Worm (Caenorhabditis elegans) whole organism, L4/young adult: ENCODE results near the gene F41E6.1.

Experiments
- W03F9.2 ChIP-seq: fragments of 150-350 bp; optimal IDR thresholded peaks from 2 replicates; lab custom pipeline; 2014; ENCODE audit warnings: missing biosample characterization, missing genetic modification characterization
- dao-5 ChIP-seq: sonication (generic microtip); optimal IDR thresholded peaks from 2 replicates; lab custom pipeline; 2016; ENCODE audit warnings: missing genotype, missing genetic modification characterization, moderate library complexity, missing compliant biosample characterization
- him-1 ChIP-seq: sonication (generic microtip); optimal IDR thresholded peaks from 2 replicates; lab custom pipeline; 2016; ENCODE audit warnings: missing genotype, missing genetic modification reagents, missing genetic modification characterization, missing compliant biosample characterization

The F41E6.1 gene

DNA sequence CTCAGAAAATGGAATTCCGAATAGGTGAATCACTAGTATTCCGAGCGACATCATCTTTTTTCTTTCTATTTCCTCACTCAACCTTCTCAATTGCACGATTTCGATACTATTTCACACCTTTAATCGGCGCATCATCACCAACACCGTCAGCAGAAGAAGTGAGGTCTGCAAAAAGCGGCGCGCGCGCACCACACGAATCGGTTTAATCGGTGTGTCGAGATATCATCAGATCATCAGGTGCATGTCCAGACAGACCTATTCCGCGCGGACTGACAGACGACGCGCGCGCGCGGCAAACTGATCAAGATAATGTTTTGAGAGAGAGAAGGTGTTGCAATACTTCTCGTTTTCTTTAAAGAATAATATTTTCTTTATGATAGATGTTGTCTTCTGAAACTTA lies 38.1 kb downstream of the F41E6.1 start:
- TF ChIP-seq him-1 (tag; lab: Kevin White, UChicago) (no peak), W03F9.2 (tag; lab: Kevin White, UChicago) (no peak), dao-5 (tag; lab: Kevin White, UChicago) (no peak)

DNA sequence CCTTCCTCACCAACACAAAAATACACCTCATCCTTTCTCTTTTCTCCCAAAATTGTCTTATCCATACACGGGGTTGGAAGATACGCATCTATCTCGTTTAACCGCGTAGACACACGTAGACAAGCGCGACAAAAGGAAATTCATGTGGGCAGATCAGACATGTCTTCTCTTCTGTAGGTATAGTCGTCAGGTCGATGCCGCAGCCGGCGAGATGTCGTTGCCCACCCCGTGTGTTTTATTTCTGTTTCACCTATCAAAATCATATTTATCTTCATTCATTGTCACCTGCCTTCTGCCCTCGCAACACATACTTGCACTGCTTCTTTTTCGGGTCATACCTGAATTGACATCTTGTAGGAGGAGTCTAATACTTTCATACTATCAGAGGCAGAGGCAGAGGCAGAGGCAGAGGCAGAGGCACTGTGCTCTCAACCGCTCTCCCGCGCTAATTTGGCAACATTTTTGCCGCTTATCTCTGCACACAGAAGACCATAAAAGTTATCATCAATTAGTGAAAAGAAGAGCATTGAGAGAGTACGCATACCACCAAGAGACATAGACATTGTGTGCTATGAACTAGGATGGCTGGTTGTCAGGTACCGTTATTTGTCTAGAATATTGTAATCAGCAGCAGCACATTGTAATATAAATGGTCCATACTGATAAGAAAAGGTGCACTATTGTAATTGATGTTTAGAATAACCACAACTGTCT lies 39.0 kb downstream of the F41E6.1 start:
- TF ChIP-seq him-1 (tag; lab: Kevin White, UChicago): no peak
- TF ChIP-seq dao-5 (tag; lab: Kevin White, UChicago): no peak
- TF ChIP-seq W03F9.2 (tag; lab: Kevin White, UChicago): no peak

DNA sequence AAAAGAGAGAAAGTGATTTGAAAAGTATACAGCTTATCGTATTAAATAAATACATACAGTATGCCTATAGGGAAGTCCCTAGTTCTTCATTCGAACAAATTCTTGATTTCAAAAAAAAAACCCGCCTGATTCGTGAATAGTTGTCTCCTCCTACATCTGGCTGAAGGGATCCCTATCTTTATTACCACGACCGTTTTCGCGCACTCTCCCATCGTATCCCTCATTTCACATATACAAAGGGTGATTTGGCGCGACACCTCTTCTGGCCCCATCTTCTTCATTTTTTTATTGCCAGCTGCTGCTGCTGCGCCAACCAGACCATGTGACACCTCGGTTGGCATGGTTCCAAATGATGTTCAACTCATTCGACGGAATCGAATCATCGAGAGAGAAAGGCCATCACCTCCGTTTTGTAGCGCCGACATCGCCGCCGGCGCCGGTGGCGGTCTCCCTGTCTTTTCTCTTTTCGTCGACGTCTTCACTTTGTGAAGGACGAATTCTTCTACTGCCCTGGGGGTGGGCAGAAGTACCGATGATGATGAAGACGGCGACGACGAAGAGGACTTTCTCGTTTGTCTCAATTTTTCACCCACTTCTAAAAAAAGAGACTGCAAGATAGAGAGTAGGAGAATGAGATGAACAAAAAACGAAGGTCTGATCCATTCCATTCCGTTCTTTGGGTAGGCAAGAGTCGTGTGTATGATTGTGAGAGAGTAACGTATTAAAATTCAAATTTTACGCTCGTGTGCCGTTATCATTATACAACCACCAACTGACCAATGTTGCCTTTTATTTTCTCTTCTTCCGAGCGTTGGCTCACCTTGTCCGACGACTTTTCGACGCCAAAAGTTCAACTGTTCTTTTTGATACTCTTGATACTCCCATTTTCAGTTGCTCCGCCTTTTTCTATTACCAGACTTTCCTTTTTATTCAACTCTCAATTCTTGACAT lies 39.9 kb downstream of the F41E6.1 start:
- TF ChIP-seq him-1 (tag; lab: Kevin White, UChicago) (no peak), W03F9.2 (tag; lab: Kevin White, UChicago) (no peak), dao-5 (tag; lab: Kevin White, UChicago) (no peak)

DNA sequence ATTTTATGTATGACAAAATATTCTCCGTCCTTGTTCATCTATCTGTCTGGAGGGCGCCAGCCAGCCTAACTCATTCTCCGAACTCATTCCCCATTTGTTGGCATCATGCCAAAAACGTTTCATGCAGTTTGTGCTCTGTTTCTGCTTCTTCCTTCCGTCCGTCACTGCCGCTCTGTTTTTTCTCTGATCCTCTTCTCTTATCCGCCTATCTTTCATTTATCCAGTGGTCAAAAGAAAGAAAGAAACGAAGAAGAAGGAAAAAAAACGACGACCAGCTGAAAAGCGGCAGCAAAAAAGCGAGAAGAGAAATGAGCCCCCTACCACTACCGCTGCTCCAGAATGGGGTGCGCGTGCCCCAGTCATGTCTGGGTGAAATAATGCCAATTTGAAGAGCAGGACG lies 40.6 kb downstream of the F41E6.1 start:
- no peak for TF ChIP-seq W03F9.2 (tag; lab: Kevin White, UChicago)
- no peak for TF ChIP-seq him-1 (tag; lab: Kevin White, UChicago)
- no peak for TF ChIP-seq dao-5 (tag; lab: Kevin White, UChicago)

DNA sequence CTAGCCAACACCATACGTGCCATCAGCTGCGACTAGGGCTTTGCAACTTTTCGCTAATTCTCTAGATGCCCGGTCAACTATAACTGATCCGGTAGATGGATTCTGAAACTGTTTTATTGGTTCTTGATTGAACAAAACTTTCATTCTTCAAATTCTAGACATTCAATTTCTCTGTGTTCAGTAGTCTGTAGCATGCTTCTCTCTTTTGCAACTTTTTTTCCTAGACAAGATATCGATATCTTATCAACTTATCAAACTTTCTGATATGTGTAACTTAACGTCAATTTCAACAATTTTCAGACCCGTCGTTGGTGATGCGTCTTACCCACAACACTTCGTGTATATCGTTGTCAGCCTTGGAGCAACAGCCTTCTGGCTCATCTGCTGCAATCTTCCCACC lies 43.4 kb downstream of the F41E6.1 start, which contains the start of gene ZC190.4:
Gene ZC190.4, plus strand, starts transcription at position 301 of the 400 bp plus-strand sequence.
- TF ChIP-seq W03F9.2 (tag; lab: Kevin White, UChicago) (no peak), him-1 (tag; lab: Kevin White, UChicago) (no peak), dao-5 (tag; lab: Kevin White, UChicago) (no peak)

DNA sequence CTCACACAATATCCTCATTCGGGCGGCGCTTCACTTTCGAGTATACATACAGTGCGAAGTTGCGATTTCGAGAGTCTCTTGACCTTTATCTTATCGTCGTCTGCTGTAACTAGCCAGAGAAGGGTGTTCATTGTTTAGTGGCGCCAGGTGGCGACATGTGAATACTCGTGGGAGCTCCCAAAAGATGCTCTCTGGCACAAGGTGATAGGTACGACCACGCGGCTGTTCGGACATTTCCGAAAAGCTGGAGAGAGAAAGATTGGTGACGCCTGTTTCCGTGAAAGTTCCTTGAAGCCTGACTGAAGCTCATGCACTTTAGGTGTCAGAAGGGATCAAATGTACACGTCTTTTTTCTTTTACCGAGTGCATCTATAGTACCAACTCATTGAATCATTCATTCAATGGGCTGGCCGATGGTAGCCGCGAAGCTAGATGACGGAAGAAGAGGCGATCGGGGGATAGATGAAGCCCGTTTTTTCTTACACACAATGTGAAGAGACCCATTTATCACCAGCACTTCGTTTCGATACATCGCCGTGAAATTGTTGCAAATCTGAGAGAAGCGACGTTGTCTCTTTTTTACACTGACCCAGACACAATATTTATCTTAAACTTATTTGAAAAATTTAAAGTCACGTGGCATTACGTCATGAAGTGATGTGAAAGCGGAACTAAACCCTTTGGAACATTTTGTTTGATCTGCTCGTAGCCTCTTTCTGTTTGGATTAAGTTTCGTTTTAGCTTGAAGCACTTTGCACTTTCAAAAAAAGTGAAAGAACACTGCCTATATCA lies 45.0 kb downstream of the F41E6.1 start:
- TF ChIP-seq him-1 (tag; lab: Kevin White, UChicago): no peak
- TF ChIP-seq W03F9.2 (tag; lab: Kevin White, UChicago): no peak
- no peak for TF ChIP-seq dao-5 (tag; lab: Kevin White, UChicago)

DNA sequence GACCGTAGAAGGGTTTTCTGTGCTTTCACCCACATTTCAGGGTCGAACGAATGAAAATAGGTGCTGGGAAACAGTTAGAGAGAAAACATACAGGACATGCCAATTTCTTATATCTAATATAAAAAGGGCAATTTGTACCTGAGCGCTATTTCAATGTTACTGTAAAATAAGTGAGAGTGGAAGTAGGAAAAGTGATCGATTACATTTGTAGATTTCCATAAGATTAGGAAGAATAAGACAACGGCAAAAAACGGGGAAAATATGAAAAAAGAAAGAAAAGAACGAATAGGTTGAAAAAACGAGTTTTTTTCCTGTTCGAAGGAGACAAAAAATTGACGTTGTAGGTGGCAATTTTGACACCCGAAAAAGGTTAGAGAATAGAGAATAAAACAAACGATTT lies 45.8 kb downstream of the F41E6.1 start:
- TF ChIP-seq him-1 (tag; lab: Kevin White, UChicago) (no peak), dao-5 (tag; lab: Kevin White, UChicago) (no peak), W03F9.2 (tag; lab: Kevin White, UChicago) (no peak)

DNA sequence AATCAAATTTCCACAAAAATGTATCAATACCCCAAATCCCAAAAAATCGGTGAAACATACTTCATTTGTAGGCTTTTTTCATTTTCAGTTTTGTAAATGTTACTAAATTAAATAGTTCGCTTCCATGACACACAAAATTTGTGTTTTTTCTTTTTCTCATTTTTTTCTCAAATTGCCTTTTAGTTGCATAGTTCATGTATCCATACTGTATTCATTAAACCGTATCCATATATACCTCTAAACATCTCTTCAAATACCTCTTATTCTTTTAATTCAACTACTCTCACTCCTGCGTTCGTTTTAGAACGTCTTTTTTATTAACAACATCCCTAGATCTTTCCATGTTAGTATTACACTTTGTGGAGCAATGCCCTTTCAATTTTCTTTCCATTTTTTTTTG lies 48.3 kb downstream of the F41E6.1 start:
- TF ChIP-seq dao-5 (tag; lab: Kevin White, UChicago) (no peak), him-1 (tag; lab: Kevin White, UChicago) (no peak), W03F9.2 (tag; lab: Kevin White, UChicago) (no peak)

DNA sequence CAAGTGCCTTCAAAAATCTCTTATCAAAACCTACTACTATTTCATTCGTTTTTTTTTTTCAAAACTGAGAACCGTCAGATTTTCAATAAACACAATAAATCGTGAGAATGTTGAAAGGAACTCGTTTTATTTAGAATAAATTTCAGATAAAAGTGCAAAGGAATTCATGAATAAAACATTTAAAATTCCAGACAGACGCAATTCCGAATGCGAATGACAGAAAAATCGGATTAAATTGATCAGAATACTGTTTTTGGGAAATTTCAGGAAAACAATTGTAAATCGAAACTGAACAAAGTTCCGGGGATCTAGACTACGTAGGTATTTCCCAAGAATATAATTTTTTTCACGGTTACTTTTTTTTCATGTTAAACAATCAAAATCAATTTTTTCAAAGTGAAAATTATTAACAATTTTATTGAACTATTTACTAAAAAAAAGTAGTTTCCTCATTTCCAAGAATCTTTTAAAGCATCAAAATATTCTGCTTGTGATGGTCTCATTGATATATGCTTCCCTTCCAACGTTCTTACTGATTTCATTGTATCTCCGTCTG lies 49.2 kb downstream of the F41E6.1 start:
- TF ChIP-seq W03F9.2 (tag; lab: Kevin White, UChicago) (no peak), dao-5 (tag; lab: Kevin White, UChicago) (no peak), him-1 (tag; lab: Kevin White, UChicago) (no peak)
